Fruit fly (Drosophila melanogaster): ENCODE results near the gene CG3309.

The CG3309 gene

DNA sequence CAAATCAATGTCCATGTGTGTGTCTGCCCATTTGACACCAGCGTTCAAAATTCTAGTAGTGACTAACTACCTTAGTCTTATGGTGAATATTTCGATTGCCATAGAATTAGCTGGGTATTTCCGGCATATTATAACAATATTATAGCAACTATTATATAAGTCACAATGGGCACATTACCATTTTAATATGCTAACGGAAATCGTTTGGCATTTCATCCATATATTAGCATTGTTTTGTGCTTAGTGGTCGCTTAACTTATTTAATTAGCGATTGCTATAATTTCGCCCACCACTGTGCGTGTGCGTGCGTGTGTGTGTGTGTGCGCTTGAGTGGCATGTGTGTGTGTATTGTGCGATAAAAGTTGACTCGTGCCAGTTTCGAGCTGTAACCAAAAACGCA, 7.6 kb upstream of the CG3309 start (continued):
- TF ChIP-seq vvl (GFP tag; IDR thresholded peaks at IDR 0.05) (0 out of 2 replicates have a peak, but pooled peaks have one; percentile 40), CG18262 (tag; optimal IDR thresholded peaks at IDR 0.05) (peak; percentile 19), Hr3 (GFP tag; optimal IDR thresholded peaks at IDR 0.05) (no peak), Sox100B (GFP tag; optimal IDR thresholded peaks at IDR 0.05) (peak; percentile 63), bcd (GFP tag; optimal IDR thresholded peaks at IDR 0.05) (peak; percentile 31), Hsf (GFP tag; optimal IDR thresholded peaks at IDR 0.05) (peak; percentile 2), Med (GFP tag) (peak; percentile 73), nau (GFP tag; optimal IDR thresholded peaks at IDR 0.05) (peak; percentile 10), CG15601 (tag; optimal IDR thresholded peaks at IDR 0.05) (no peak), CG32532 (GFP tag; IDR thresholded peaks at IDR 0.05) (peak; percentile 32; the same call in 1 of the 2 replicates), Scr (GFP tag; IDR thresholded peaks at IDR 0.05; ENCODE audit: partially characterized antibody) (no peak), CG15514 (GFP tag; optimal IDR thresholded peaks at IDR 0.05) (peak; percentile 27), CG15269 (tag; optimal IDR thresholded peaks at IDR 0.05) (peak; percentile 58), CG43689 (GFP tag; IDR thresholded peaks at IDR 0.05) (no peak), Pdp1 (GFP tag; optimal IDR thresholded peaks at IDR 0.05) (peak in 1 of 2 experiments; percentile 29), Dp (GFP tag; optimal IDR thresholded peaks at IDR 0.05) (no peak), gem (tag; optimal IDR thresholded peaks at IDR 0.05) (peak; percentile 67), CG10366 (GFP tag; IDR thresholded peaks at IDR 0.05) (no peak), CG4854 (GFP tag; optimal IDR thresholded peaks at IDR 0.05) (peak; percentile 7), fd96Cb (tag; optimal IDR thresholded peaks at IDR 0.05) (peak; percentile 11), dmrt99B (tag; optimal IDR thresholded peaks at IDR 0.05) (peak; percentile 61), CG5180 (GFP tag; optimal IDR thresholded peaks at IDR 0.05) (peak; percentile 17), CG17361 (GFP tag; IDR thresholded peaks at IDR 0.05) (peak; percentile 54; the same call in 2 of the 3 replicates), sob (GFP tag; IDR thresholded peaks at IDR 0.05) (0 out of 2 replicates have a peak, but pooled peaks have one; percentile 20), CG2712 (tag; optimal IDR thresholded peaks at IDR 0.05) (peak; percentile 20), D19A (tag; optimal IDR thresholded peaks at IDR 0.05) (peak; percentile 29), HLH3B (GFP tag; IDR thresholded peaks at IDR 0.05) (0 out of 2 replicates have a peak, but pooled peaks have one; percentile 38), CG12071 (GFP tag; optimal IDR thresholded peaks at IDR 0.05) (peak; percentile 34), ems (GFP tag; optimal IDR thresholded peaks at IDR 0.05) (no peak), Xbp1 (GFP tag; optimal IDR thresholded peaks at IDR 0.05) (peak; percentile 5), BEAF-32 (GFP tag; optimal IDR thresholded peaks at IDR 0.05) (no peak), CG31441 (GFP tag; IDR thresholded peaks at IDR 0.05) (peak; percentile 48; the same call in 1 of the 2 replicates), ind (GFP tag; optimal IDR thresholded peaks at IDR 0.05) (peak; percentile 36), row (GFP tag; IDR thresholded peaks at IDR 0.05) (peak; percentile 47; the same call in 2 of the 3 replicates), B-H2 (GFP tag; optimal IDR thresholded peaks at IDR 0.05) (peak; percentile 27), CG9727 (GFP tag; optimal IDR thresholded peaks at IDR 0.05) (peak; percentile 44), nerfin-1 (tag; optimal IDR thresholded peaks at IDR 0.05) (peak; percentile 11), CG17385 (GFP tag; optimal IDR thresholded peaks at IDR 0.05) (peak; percentile 52), CG3281 (GFP tag; optimal IDR thresholded peaks at IDR 0.05) (peak; percentile 76), ash1 (GFP tag; optimal IDR thresholded peaks at IDR 0.05) (no peak), CG6683 (GFP tag; optimal IDR thresholded peaks at IDR 0.05) (peak; percentile 13), Oli (tag; optimal IDR thresholded peaks at IDR 0.05) (peak; percentile 27), sna (GFP tag; IDR thresholded peaks at IDR 0.05; ENCODE audit: partially characterized antibody) (no peak), exex (tag; optimal IDR thresholded peaks at IDR 0.05) (peak; percentile 24), HHEX (GFP tag; optimal IDR thresholded peaks at IDR 0.05) (peak; percentile 45), lilli (GFP tag; optimal IDR thresholded peaks at IDR 0.05) (peak; percentile 7), unpg (GFP tag; optimal IDR thresholded peaks at IDR 0.05) (peak; percentile 39), ci (GFP tag; IDR thresholded peaks at IDR 0.05) (0 out of 3 replicates have a peak, but pooled peaks have one; percentile 44), org-1 (GFP tag; optimal IDR thresholded peaks at IDR 0.05) (peak; percentile 32)
